Fruit fly (Drosophila melanogaster) whole organism, adult: Measurements from ENCODE around the gene CG4594.

Source experiments
- CG11617 ChIP-seq: fragments of 200-800 bp; sonication (Bioruptor generic); optimal IDR thresholded peaks from 2 replicates; lab custom pipeline; 2017; ENCODE audit warnings: mild to moderate bottlenecking, missing biosample characterization, missing genetic modification reagents, missing genetic modification characterization
- CG12768 ChIP-seq: fragments of 200-800 bp; sonication (Bioruptor generic); optimal IDR thresholded peaks from 2 replicates; lab custom pipeline; 2017; ENCODE audit warnings: missing biosample characterization, missing genetic modification characterization, mild to moderate bottlenecking, moderate library complexity, missing genetic modification reagents
- CG1620 ChIP-seq: fragments of 200-800 bp; sonication (Bioruptor generic); optimal IDR thresholded peaks from 2 replicates; lab custom pipeline; 2016; ENCODE audit warnings: missing biosample characterization, missing genetic modification characterization
- CG33017 ChIP-seq: fragments of 200-800 bp; sonication (Bioruptor generic); optimal IDR thresholded peaks from 2 replicates; lab custom pipeline; 2018; ENCODE audit warnings: missing biosample characterization, mild to moderate bottlenecking, missing genetic modification characterization, moderate library complexity
- CG7045 ChIP-seq: fragments of 200-800 bp; sonication (Bioruptor generic); optimal IDR thresholded peaks from 2 replicates; lab custom pipeline; 2017; ENCODE audit warnings: missing biosample characterization, mild to moderate bottlenecking, missing genetic modification characterization
- Clk ChIP-seq: fragments of 200-800 bp; sonication (Bioruptor generic); optimal IDR thresholded peaks from 2 replicates; lab custom pipeline; 2017; ENCODE audit warnings: missing biosample characterization, missing genetic modification characterization
- Crg-1 ChIP-seq: fragments of 200-800 bp; sonication (Bioruptor generic); optimal IDR thresholded peaks from 2 replicates; lab custom pipeline; 2016; ENCODE audit warnings: missing biosample characterization, missing genetic modification characterization
- bab1 ChIP-seq: fragments of 200-800 bp; sonication (Bioruptor generic); optimal IDR thresholded peaks from 3 replicates; lab custom pipeline; 2019; ENCODE audit warnings: missing biosample characterization, mild to moderate bottlenecking, missing genetic modification characterization, moderate library complexity
- kay ChIP-seq: fragments of 200-800 bp; sonication (Bioruptor generic); peaks from one replicate; lab custom pipeline; 2016; ENCODE audit warnings: missing biosample characterization, missing genetic modification characterization, borderline replicate concordance
- tj ChIP-seq: fragments of 200-800 bp; sonication (Bioruptor generic); optimal IDR thresholded peaks from 3 replicates; lab custom pipeline; 2017; ENCODE audit warnings: missing biosample characterization, mild to moderate bottlenecking, missing genetic modification characterization, moderate library complexity

DNA sequence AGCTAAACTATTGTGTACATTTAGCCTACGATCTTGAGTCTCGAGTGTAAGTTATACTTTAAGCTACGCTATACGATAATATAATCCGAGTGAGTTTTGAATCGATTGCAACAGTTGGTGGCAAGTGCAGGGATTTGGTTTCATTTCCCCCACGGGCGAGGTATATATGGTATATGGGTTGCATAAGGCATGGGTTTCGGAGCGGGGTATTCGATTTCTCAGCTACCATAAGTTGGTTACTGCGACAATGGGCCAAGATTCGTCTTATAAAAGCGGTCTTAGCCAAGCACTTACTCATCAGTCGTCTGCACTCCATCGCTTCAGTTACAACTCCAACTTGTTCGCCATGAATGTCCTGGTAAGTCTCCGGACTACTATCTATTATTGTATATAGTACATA, 10.3 kb downstream of the CG4594 start, which contains the start of gene CG42367:
- TF ChIP-seq kay, result no peak
- TF ChIP-seq CG12768 (GFP tag; lab: Kevin White, UChicago), result no peak
- no peak for TF ChIP-seq CG7045 (GFP tag; lab: Kevin White, UChicago)
- TF ChIP-seq CG33017 (tag; lab: Kevin White, UChicago), result no peak
- TF ChIP-seq Crg-1 (GFP tag; lab: Kevin White, UChicago), result no peak
- no peak for TF ChIP-seq CG11617 (GFP tag; lab: Kevin White, UChicago)
- no peak for TF ChIP-seq CG1620 (GFP tag; lab: Kevin White, UChicago)
- no peak for TF ChIP-seq Clk (GFP tag; lab: Kevin White, UChicago)
- no peak for TF ChIP-seq bab1 (GFP tag; lab: Kevin White, UChicago)
- TF ChIP-seq tj, result no peak
